Fruit fly (Drosophila melanogaster) whole organism, wandering third instar larva: Measurements from ENCODE around the gene CG3437.

Experiments used
- Abd-B ChIP-seq: fragments of >200 bp; optimal IDR thresholded peaks from 2 replicates; lab custom pipeline; 2017; ENCODE audit warnings: missing biosample characterization, missing genetic modification characterization
- CG32264 ChIP-seq: fragments of 200-800 bp; sonication (Bioruptor generic); optimal IDR thresholded peaks from 2 replicates; lab custom pipeline; 2016; ENCODE audit warnings: missing biosample characterization, missing genetic modification characterization
- CG9705 ChIP-seq: fragments of 200-800 bp; sonication (Bioruptor generic); optimal IDR thresholded peaks from 2 replicates; lab custom pipeline; 2018; ENCODE audit warnings: missing biosample characterization, mild to moderate bottlenecking, missing genetic modification characterization
- Dfd ChIP-seq: fragments of >200 bp; optimal IDR thresholded peaks from 2 replicates; lab custom pipeline; 2017; ENCODE audit warnings: missing biosample characterization, missing genetic modification characterization
- Dif ChIP-seq: fragments of 200-275, 200-300 bp; sonication (Bioruptor generic); optimal IDR thresholded peaks from 2 replicates; lab custom pipeline; 2018; ENCODE audit warnings: missing biosample characterization, missing genetic modification characterization; ENCODE audit not compliant: partially characterized antibody
- GATAd ChIP-seq: sonication (Bioruptor generic); optimal IDR thresholded peaks from 2 replicates; lab custom pipeline; 2016; ENCODE audit warnings: missing biosample characterization, missing genetic modification characterization
- HLH106 ChIP-seq: fragments of 200-800 bp; optimal IDR thresholded peaks from 3 replicates; lab custom pipeline; 2019; ENCODE audit warnings: missing biosample characterization, mild to moderate bottlenecking, missing genetic modification characterization, moderate library complexity
- Hnf4 ChIP-seq: fragments of 200-800 bp; sonication (Bioruptor generic); optimal IDR thresholded peaks from 2 replicates; lab custom pipeline; 2016; ENCODE audit warnings: missing biosample characterization, mild to moderate bottlenecking, missing genetic modification characterization
- Hr78 ChIP-seq: fragments of >200 bp; optimal IDR thresholded peaks from 2 replicates; lab custom pipeline; 2017; ENCODE audit warnings: missing biosample characterization, missing genetic modification characterization
- Hr83 ChIP-seq: fragments of 200-300 bp; sonication (Bioruptor generic); optimal IDR thresholded peaks from 2 replicates; lab custom pipeline; 2016; ENCODE audit warnings: missing biosample characterization, mild to moderate bottlenecking, missing genetic modification characterization, moderate library complexity; ENCODE audit not compliant: poor library complexity, severe bottlenecking
- Jra ChIP-seq: sonication (Bioruptor generic); optimal IDR thresholded peaks from 2 replicates; lab custom pipeline; 2016; ENCODE audit warnings: missing biosample characterization, missing genetic modification characterization
- Mio ChIP-seq: sonication (Bioruptor generic); optimal IDR thresholded peaks from 2 replicates; lab custom pipeline; 2016; ENCODE audit warnings: missing biosample characterization, missing genetic modification characterization
- Myc ChIP-seq: fragments of >200 bp; optimal IDR thresholded peaks from 2 replicates; lab custom pipeline; 2017
- N ChIP-seq: fragments of >200 bp; optimal IDR thresholded peaks from 2 replicates; lab custom pipeline; 2018; ENCODE audit warnings: missing biosample characterization, missing external identifiers, missing genetic modification characterization
- OdsH ChIP-seq: fragments of 200-800 bp; sonication (Bioruptor generic); optimal IDR thresholded peaks from 2 replicates; lab custom pipeline; 2016; ENCODE audit warnings: missing biosample characterization, mild to moderate bottlenecking, missing genetic modification characterization
- Rel ChIP-seq, 2 experiments: fragments of 200-800 bp; sonication (Bioruptor generic) in 1 of 2; optimal IDR thresholded peaks; 2 replicates in 1 of 2; 3 replicates in 1 of 2; lab custom pipeline; 2016 to 2019; ENCODE audit warnings: mild to moderate bottlenecking in 2 of 2, missing biosample characterization in 2 of 2, missing genetic modification characterization in 2 of 2, moderate library complexity in 1 of 2
- Sp1 ChIP-seq: fragments of 200-800 bp; sonication (Bioruptor generic); optimal IDR thresholded peaks from 3 replicates; lab custom pipeline; 2019; ENCODE audit warnings: missing biosample characterization, mild to moderate bottlenecking, missing genetic modification characterization, moderate library complexity
- Vsx2 ChIP-seq: fragments of 200-300, 225-300 bp; sonication (Bioruptor generic); optimal IDR thresholded peaks from 2 replicates; lab custom pipeline; 2018; ENCODE audit warnings: missing biosample characterization, missing genetic modification characterization; ENCODE audit not compliant: partially characterized antibody
- br ChIP-seq: fragments of 200-800 bp; sonication (Bioruptor generic); optimal IDR thresholded peaks from 2 replicates; lab custom pipeline; 2016; ENCODE audit warnings: missing biosample characterization, missing genetic modification characterization
- brk ChIP-seq: fragments of 200-800 bp; sonication (Bioruptor generic); optimal IDR thresholded peaks from 2 replicates; lab custom pipeline; 2016; ENCODE audit warnings: missing biosample characterization, mild to moderate bottlenecking, missing genetic modification characterization
- dl ChIP-seq, 2 experiments: fragments of 175-275, 200-275 bp in 1 of 2; fragments of 200-275 bp in 1 of 2; sonication (Bioruptor generic); optimal IDR thresholded peaks; lab custom pipeline; 2018; ENCODE audit warnings: mild to moderate bottlenecking in 2 of 2, missing biosample characterization in 2 of 2, missing genetic modification characterization in 2 of 2, moderate library complexity in 2 of 2; ENCODE audit not compliant: partially characterized antibody in 2 of 2, insufficient read depth in 1 of 2
- dmrt93B ChIP-seq: fragments of 200-800 bp; sonication (Bioruptor generic); optimal IDR thresholded peaks from 2 replicates; lab custom pipeline; 2018; ENCODE audit warnings: missing biosample characterization, mild to moderate bottlenecking, missing genetic modification characterization
- dsf ChIP-seq: sonication (Bioruptor generic); optimal IDR thresholded peaks from 2 replicates; lab custom pipeline; 2016; ENCODE audit warnings: missing biosample characterization, missing genetic modification characterization, borderline replicate concordance
- ey ChIP-seq: fragments of 200-800 bp; sonication (Bioruptor generic); optimal IDR thresholded peaks from 2 replicates; lab custom pipeline; 2016; ENCODE audit warnings: missing biosample characterization, missing genetic modification characterization
- foxo ChIP-seq, 2 experiments: fragments of 200-800 bp; sonication (Bioruptor generic); optimal IDR thresholded peaks; 2 replicates in 1 of 2; 3 replicates in 1 of 2; lab custom pipeline; 2016 to 2017; ENCODE audit warnings: missing biosample characterization in 2 of 2, missing genetic modification characterization in 2 of 2
- fru ChIP-seq: fragments of 200-800 bp; sonication (Bioruptor generic); optimal IDR thresholded peaks from 3 replicates; lab custom pipeline; 2016; ENCODE audit warnings: missing biosample characterization, mild to moderate bottlenecking, missing genetic modification characterization
- h ChIP-seq: fragments of 200-800 bp; sonication (Bioruptor generic); optimal IDR thresholded peaks from 3 replicates; lab custom pipeline; 2016; ENCODE audit warnings: missing biosample characterization, mild to moderate bottlenecking, missing genetic modification characterization
- jim ChIP-seq: fragments of 175-275, 200-325 bp; sonication (Bioruptor generic); optimal IDR thresholded peaks from 2 replicates; lab custom pipeline; 2016; ENCODE audit warnings: missing biosample characterization, mild to moderate bottlenecking, missing genetic modification characterization
- lola ChIP-seq: fragments of >200 bp; optimal IDR thresholded peaks from 2 replicates; lab custom pipeline; 2017; ENCODE audit warnings: missing biosample characterization, missing genetic modification characterization
- pan ChIP-seq: fragments of >200 bp; optimal IDR thresholded peaks from 2 replicates; lab custom pipeline; 2017
- psq ChIP-seq: fragments of 200-800 bp; sonication (Bioruptor generic); optimal IDR thresholded peaks from 3 replicates; lab custom pipeline; 2017; ENCODE audit warnings: missing biosample characterization, mild to moderate bottlenecking, missing genetic modification characterization, moderate library complexity
- rgr ChIP-seq: fragments of 200-800 bp; sonication (Bioruptor generic); optimal IDR thresholded peaks from 3 replicates; lab custom pipeline; 2016; ENCODE audit warnings: missing biosample characterization, mild to moderate bottlenecking, missing genetic modification characterization
- sv ChIP-seq: fragments of 200-800 bp; sonication (Bioruptor generic); optimal IDR thresholded peaks from 3 replicates; lab custom pipeline; 2016; ENCODE audit warnings: missing biosample characterization, missing genetic modification characterization
- tai ChIP-seq: sonication (Bioruptor generic); optimal IDR thresholded peaks from 2 replicates; lab custom pipeline; 2016; ENCODE audit warnings: missing biosample characterization, missing genetic modification characterization
- usp ChIP-seq: fragments of >200 bp; optimal IDR thresholded peaks from 2 replicates; lab custom pipeline; 2017; ENCODE audit warnings: missing biosample characterization, missing genetic modification characterization
- woc ChIP-seq: sonication (Bioruptor generic); optimal IDR thresholded peaks from 2 replicates; lab custom pipeline; 2016; ENCODE audit warnings: missing biosample characterization, mild to moderate bottlenecking, missing genetic modification characterization

CG3437 gene

DNA sequence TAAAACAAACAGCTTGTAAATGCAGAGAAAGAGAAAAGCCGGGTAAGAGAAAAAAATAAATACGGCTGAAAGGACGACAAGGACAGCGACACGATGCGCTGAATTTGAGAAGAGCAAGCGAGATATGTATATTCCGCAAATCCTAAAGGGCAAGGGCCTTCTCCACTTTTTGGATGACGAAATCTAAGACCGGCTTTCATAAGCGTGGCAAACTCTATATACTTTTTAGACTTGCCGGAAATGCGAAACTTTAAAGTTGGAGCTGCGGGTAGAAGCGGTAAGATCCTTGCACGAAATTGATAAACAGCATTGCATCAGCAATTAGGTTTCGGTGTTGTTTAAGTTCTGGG lies 48.2 kb upstream of the CG3437 start:
- no peak for TF ChIP-seq foxo (GFP tag; optimal IDR thresholded peaks at IDR 0.05; lab: Kevin White, UChicago)

DNA sequence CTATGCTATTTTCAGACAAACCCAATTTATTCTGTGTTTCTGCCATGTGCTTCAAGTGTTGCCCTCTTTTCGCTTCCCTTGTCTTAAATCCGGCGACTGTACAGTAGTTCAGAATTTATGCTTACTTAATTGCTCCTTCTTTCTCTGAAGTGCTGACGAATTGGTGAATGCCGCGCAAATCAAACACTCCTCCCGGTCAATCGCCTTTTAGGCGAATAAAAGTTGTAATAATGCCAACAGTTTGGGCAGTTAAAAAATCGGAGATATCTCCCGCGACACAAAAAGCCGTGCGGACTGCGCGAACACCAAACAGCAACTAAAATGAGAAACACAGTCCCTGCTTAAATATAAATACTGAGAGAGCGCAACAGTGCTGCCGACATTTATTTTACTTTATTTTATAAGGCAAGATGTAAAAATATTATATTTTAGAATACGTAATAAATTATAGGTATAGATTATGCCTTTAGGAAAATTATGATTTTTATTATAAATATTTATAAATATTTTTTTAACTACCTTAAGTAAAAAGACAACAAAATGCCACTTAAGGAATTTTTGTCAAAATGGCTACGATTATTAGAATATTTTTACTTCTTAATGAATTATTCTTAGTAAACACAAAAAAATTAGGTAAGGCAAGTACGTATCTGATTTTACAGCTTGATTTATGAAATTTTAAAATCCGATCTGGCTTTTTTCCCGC lies 47.7 kb upstream of the CG3437 start, which contains the start of gene path:
Gene path (minus strand): TSS at position 322 of the 706 bp plus-strand sequence.
- TF ChIP-seq sv (GFP tag; lab: Kevin White, UChicago) (no peak), Hnf4 (GFP tag; lab: Kevin White, UChicago) (peak; percentile 39), usp (GFP tag; lab: Kevin White, UChicago) (no peak), rgr (GFP tag; lab: Kevin White, UChicago) (peak; percentile 8), Vsx2 (GFP tag; lab: Kevin White, UChicago) (no peak), woc (GFP tag; lab: Kevin White, UChicago) (peak; percentile 35), Dif (peak; percentile 27), GATAd (GFP tag; lab: Kevin White, UChicago) (no peak), Dfd (GFP tag; lab: Kevin White, UChicago) (no peak), fru (GFP tag; lab: Kevin White, UChicago) (peak; percentile 4), Jra (GFP tag; lab: Kevin White, UChicago) (peak; percentile 14), CG32264 (GFP tag; lab: Kevin White, UChicago) (no peak), tai (peak; percentile 42), jim (GFP tag; lab: Kevin White, UChicago) (peak; percentile 37), ey (GFP tag; lab: Kevin White, UChicago) (no peak), HLH106 (tag; lab: Kevin White, UChicago) (peak; percentile 58), Rel (GFP tag; optimal IDR thresholded peaks at IDR 0.05; lab: Kevin White, UChicago) (no peak), Rel (tag; optimal IDR thresholded peaks at IDR 0.05; lab: Kevin White, UChicago) (peak; percentile 49), pan (lab: Kevin White, UChicago) (no peak), Hr78 (GFP tag; lab: Kevin White, UChicago) (no peak), OdsH (no peak), dmrt93B (GFP tag; lab: Kevin White, UChicago) (no peak), Abd-B (no peak), Hr83 (GFP tag; lab: Kevin White, UChicago) (peak; percentile 65), brk (GFP tag; lab: Kevin White, UChicago) (no peak), br (GFP tag; lab: Kevin White, UChicago) (no peak), Mio (GFP tag; lab: Kevin White, UChicago) (no peak), psq (GFP tag; lab: Kevin White, UChicago) (no peak), Sp1 (GFP tag; lab: Kevin White, UChicago) (peak; percentile 65), N (GFP tag; lab: Kevin White, UChicago) (no peak), CG9705 (GFP tag; lab: Kevin White, UChicago) (no peak), lola (no peak), dsf (GFP tag; lab: Kevin White, UChicago) (no peak), Myc (peak; percentile 90), h (GFP tag; lab: Kevin White, UChicago) (no peak), dl (GFP tag; optimal IDR thresholded peaks at IDR 0.05; lab: Kevin White, UChicago; ENCODE audit: insufficient read depth in 1 of 2, partially characterized antibody in 2 of 2) (no peak), foxo (GFP tag; optimal IDR thresholded peaks at IDR 0.05; lab: Kevin White, UChicago) (peak in 1 of 2 experiments; percentile 27)
- TF ChIP-seq, all 38 proteins: peak for 14

DNA sequence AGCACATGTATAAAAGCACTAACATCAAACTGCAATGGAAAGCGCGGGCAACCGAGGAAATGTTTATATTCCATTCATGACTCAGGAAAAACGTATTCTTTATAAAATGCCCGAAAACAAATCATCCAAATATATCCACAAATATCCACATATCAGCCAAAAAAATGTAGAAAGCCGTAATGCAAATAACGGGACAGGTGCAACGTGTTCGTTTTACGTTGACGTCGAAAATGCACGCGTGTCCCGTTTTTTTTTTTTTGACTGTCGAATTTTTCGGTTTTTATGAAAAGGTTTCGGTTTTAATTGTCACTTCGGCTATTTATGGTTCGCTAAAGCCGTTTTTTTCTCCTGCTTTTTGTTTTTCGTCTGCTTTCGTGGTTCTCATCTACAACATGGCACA lies 47.1 kb upstream of the CG3437 start:
- no peak for TF ChIP-seq Dfd (GFP tag; lab: Kevin White, UChicago)
- TF ChIP-seq Vsx2 (GFP tag; lab: Kevin White, UChicago), result no peak
- no peak for TF ChIP-seq brk (GFP tag; lab: Kevin White, UChicago)
- TF ChIP-seq pan (lab: Kevin White, UChicago), result no peak
- no peak for TF ChIP-seq ey (GFP tag; lab: Kevin White, UChicago)
- TF ChIP-seq tai, result no peak
- no peak for TF ChIP-seq Mio (GFP tag; lab: Kevin White, UChicago)
- no peak for TF ChIP-seq fru (GFP tag; lab: Kevin White, UChicago)
